Worm (Caenorhabditis elegans) whole organism, L1 larva: Measurements from ENCODE around the gene F56H9.6.
A peak's percentile ranks its signal among the peaks of the same experiment; 100 is the strongest.

Source experiments
- C16A3.4 ChIP-seq: fragments of 150-350 bp; optimal IDR thresholded peaks from 2 replicates; lab custom pipeline; 2014; ENCODE audit warnings: missing biosample characterization, missing genetic modification characterization
- C34B4.2 ChIP-seq: sonication (generic microtip); optimal IDR thresholded peaks from 2 replicates; lab custom pipeline; 2017; ENCODE audit warnings: mild to moderate bottlenecking, missing genetic modification characterization, missing compliant biosample characterization
- aha-1 ChIP-seq: fragments of 150-350 bp; optimal IDR thresholded peaks from 2 replicates; lab custom pipeline; 2014; ENCODE audit warnings: missing biosample characterization, missing genetic modification characterization
- alr-1 ChIP-seq: fragments of 200-800 bp; sonication (Bioruptor generic); optimal IDR thresholded peaks from 2 replicates; lab custom pipeline; 2018; ENCODE audit warnings: borderline replicate concordance, mild to moderate bottlenecking, missing genetic modification characterization, missing compliant biosample characterization
- aly-2 ChIP-seq: fragments of 150-350 bp; optimal IDR thresholded peaks from 2 replicates; lab custom pipeline; 2014; ENCODE audit warnings: missing biosample characterization, missing genetic modification characterization
- blmp-1 ChIP-seq: fragments of 150-350 bp; optimal IDR thresholded peaks from 2 replicates; lab custom pipeline; 2014; ENCODE audit warnings: missing biosample characterization, missing genetic modification characterization
- ceh-63 ChIP-seq: fragments of 200-800 bp; sonication (Bioruptor generic); optimal IDR thresholded peaks from 2 replicates; lab custom pipeline; 2018; ENCODE audit warnings: mild to moderate bottlenecking, missing genetic modification characterization, missing compliant biosample characterization
- ceh-8 ChIP-seq: fragments of 200-800 bp; sonication (Bioruptor generic); optimal IDR thresholded peaks from 2 replicates; lab custom pipeline; 2018; ENCODE audit warnings: mild to moderate bottlenecking, missing genetic modification characterization, moderate library complexity, missing compliant biosample characterization
- ceh-88 ChIP-seq: fragments of 200-800 bp; sonication (Bioruptor generic); IDR thresholded peaks from 2 replicates; pipeline ENCODE4 v1.3.6; 2022; ENCODE audit warnings: missing genetic modification characterization, missing compliant biosample characterization
- ces-1 ChIP-seq: fragments of 150-350 bp; optimal IDR thresholded peaks from 2 replicates; lab custom pipeline; 2014; ENCODE audit warnings: missing biosample characterization, missing genetic modification reagents, missing genetic modification characterization
- dpl-1 ChIP-seq, 3 experiments: fragments of 150-350 bp in 2 of 3; sonication (generic microtip) in 1 of 3; optimal IDR thresholded peaks; 2 replicates each; lab custom pipeline; 2014 to 2017; ENCODE audit warnings: missing biosample characterization in 3 of 3, missing genetic modification characterization in 3 of 3, missing genetic modification reagents in 3 of 3
- dsc-1 ChIP-seq: sonication (generic microtip); optimal IDR thresholded peaks from 2 replicates; lab custom pipeline; 2016; ENCODE audit warnings: mild to moderate bottlenecking, missing genetic modification characterization, missing compliant biosample characterization
- egl-13 ChIP-seq: sonication (generic microtip); optimal IDR thresholded peaks from 2 replicates; lab custom pipeline; 2016; ENCODE audit warnings: missing genotype, missing genetic modification reagents, missing genetic modification characterization, missing compliant biosample characterization
- fkh-10 ChIP-seq: sonication (generic microtip); optimal IDR thresholded peaks from 2 replicates; lab custom pipeline; 2017; ENCODE audit warnings: missing biosample characterization, missing genetic modification reagents, missing genetic modification characterization
- fkh-4 ChIP-seq: sonication (generic microtip); optimal IDR thresholded peaks from 2 replicates; lab custom pipeline; 2016; ENCODE audit warnings: missing compliant biosample characterization, missing genetic modification characterization, borderline replicate concordance
- fkh-8 ChIP-seq: sonication (generic microtip); optimal IDR thresholded peaks from 2 replicates; lab custom pipeline; 2016; ENCODE audit warnings: mild to moderate bottlenecking, missing genetic modification characterization, missing compliant biosample characterization
- fos-1 ChIP-seq: fragments of 150-350 bp; optimal IDR thresholded peaks from 2 replicates; lab custom pipeline; 2014; ENCODE audit warnings: missing biosample characterization, missing genetic modification characterization
- grh-1 ChIP-seq: fragments of 200-800 bp; sonication (Bioruptor generic); IDR thresholded peaks from 2 replicates; pipeline ENCODE4 v1.3.6; 2022; ENCODE audit warnings: missing genetic modification reagents, missing genetic modification characterization, missing compliant biosample characterization
- hlh-17 ChIP-seq: fragments of 200-800 bp; sonication (Bioruptor generic); optimal IDR thresholded peaks from 2 replicates; lab custom pipeline; 2018; ENCODE audit warnings: missing genetic modification characterization, mild to moderate bottlenecking, missing compliant biosample characterization, moderate library complexity, borderline replicate concordance
- hlh-4 ChIP-seq: sonication (generic microtip); optimal IDR thresholded peaks from 2 replicates; lab custom pipeline; 2016; ENCODE audit warnings: mild to moderate bottlenecking, missing genetic modification characterization, missing compliant biosample characterization
- hpl-2 ChIP-seq: fragments of 150-350 bp; optimal IDR thresholded peaks from 2 replicates; lab custom pipeline; 2014; ENCODE audit warnings: missing biosample characterization, missing genetic modification reagents, missing genetic modification characterization
- irx-1 ChIP-seq: sonication (generic microtip); optimal IDR thresholded peaks from 2 replicates; lab custom pipeline; 2016; ENCODE audit warnings: missing genetic modification characterization, missing compliant biosample characterization
- isw-1 ChIP-seq: fragments of 200-800 bp; sonication (Bioruptor generic); IDR thresholded peaks from 2 replicates; pipeline ENCODE4 v1.3.6; 2022; ENCODE audit warnings: missing genetic modification characterization, missing compliant biosample characterization
- jun-1 ChIP-seq: fragments of 150-350 bp; optimal IDR thresholded peaks from 2 replicates; lab custom pipeline; 2014; ENCODE audit warnings: missing biosample characterization, missing genetic modification reagents, missing genetic modification characterization
- lin-14 ChIP-seq: fragments of 200-800 bp; sonication (Bioruptor generic); optimal IDR thresholded peaks from 2 replicates; lab custom pipeline; 2018; ENCODE audit warnings: mild to moderate bottlenecking, missing genetic modification characterization, moderate library complexity, missing compliant biosample characterization
- lin-15B ChIP-seq: fragments of 150-350 bp; sonication (generic microtip); optimal IDR thresholded peaks from 3 replicates; lab custom pipeline; 2014; ENCODE audit warnings: missing biosample characterization, missing genetic modification characterization
- lin-35 ChIP-seq, 2 experiments: fragments of 150-350 bp; optimal IDR thresholded peaks; 2 replicates each; lab custom pipeline; 2014; ENCODE audit warnings: missing biosample characterization in 2 of 2, missing genetic modification characterization in 2 of 2, missing genetic modification reagents in 2 of 2
- lin-39 ChIP-seq: fragments of 150-350 bp; optimal IDR thresholded peaks from 2 replicates; lab custom pipeline; 2014; ENCODE audit warnings: missing biosample characterization, missing genetic modification reagents, missing genetic modification characterization
- lsy-2 ChIP-seq, 2 experiments: fragments of 150-350 bp; optimal IDR thresholded peaks; 2 replicates each; lab custom pipeline; 2014; ENCODE audit warnings: missing biosample characterization in 2 of 2, missing genetic modification characterization in 2 of 2
- mef-2 ChIP-seq: fragments of 150-350 bp; optimal IDR thresholded peaks from 2 replicates; lab custom pipeline; 2014; ENCODE audit warnings: missing biosample characterization, missing genetic modification characterization
- mep-1 ChIP-seq: fragments of 150-350 bp; optimal IDR thresholded peaks from 2 replicates; lab custom pipeline; 2014; ENCODE audit warnings: missing biosample characterization, missing genetic modification characterization
- nhr-11 ChIP-seq: fragments of 150-350 bp; optimal IDR thresholded peaks from 2 replicates; lab custom pipeline; 2014; ENCODE audit warnings: missing biosample characterization, missing genetic modification characterization
- nhr-12 ChIP-seq: sonication (generic microtip); optimal IDR thresholded peaks from 2 replicates; lab custom pipeline; 2017; ENCODE audit warnings: missing biosample characterization, missing genetic modification characterization
- nhr-19 ChIP-seq: fragments of 200-800 bp; sonication (Bioruptor generic); conservative IDR thresholded peaks from 2 replicates; pipeline ENCODE4 v1.3.6; 2022; ENCODE audit warnings: missing genetic modification characterization, missing compliant biosample characterization
- nhr-20 ChIP-seq: sonication (generic microtip); optimal IDR thresholded peaks from 2 replicates; lab custom pipeline; 2016; ENCODE audit warnings: mild to moderate bottlenecking, missing genetic modification characterization, missing compliant biosample characterization
- nhr-237 ChIP-seq: fragments of 150-350 bp; optimal IDR thresholded peaks from 2 replicates; lab custom pipeline; 2014; ENCODE audit warnings: missing biosample characterization, missing genetic modification characterization
- nhr-28 ChIP-seq: fragments of 150-350 bp; optimal IDR thresholded peaks from 2 replicates; lab custom pipeline; 2014; ENCODE audit warnings: missing biosample characterization, missing genetic modification characterization
- nhr-71 ChIP-seq: sonication (generic microtip); optimal IDR thresholded peaks from 2 replicates; lab custom pipeline; 2016; ENCODE audit warnings: mild to moderate bottlenecking, missing genetic modification characterization, moderate library complexity, missing compliant biosample characterization
- nhr-76 ChIP-seq: sonication (generic microtip); optimal IDR thresholded peaks from 2 replicates; lab custom pipeline; 2017; ENCODE audit warnings: missing biosample characterization, missing genetic modification characterization
- nhr-84 ChIP-seq: sonication (generic microtip); optimal IDR thresholded peaks from 2 replicates; lab custom pipeline; 2017; ENCODE audit warnings: missing biosample characterization, missing genetic modification characterization
- nhr-85 ChIP-seq: sonication (generic microtip); peaks from one replicate; lab custom pipeline; 2016; ENCODE audit warnings: missing genetic modification characterization, inconsistent platforms, missing compliant biosample characterization
- pag-3 ChIP-seq: sonication (generic microtip); optimal IDR thresholded peaks from 2 replicates; lab custom pipeline; 2017; ENCODE audit warnings: missing genetic modification characterization, mild to moderate bottlenecking, missing compliant biosample characterization, antibody characterized with exemption, borderline replicate concordance; ENCODE audit not compliant: insufficient read depth
- pqm-1 ChIP-seq: sonication (generic microtip); optimal IDR thresholded peaks from 3 replicates; lab custom pipeline; 2017; ENCODE audit warnings: missing biosample characterization, missing genetic modification characterization
- rnt-1 ChIP-seq: sonication (generic microtip); optimal IDR thresholded peaks from 2 replicates; lab custom pipeline; 2016; ENCODE audit warnings: mild to moderate bottlenecking, missing genetic modification characterization, moderate library complexity, missing compliant biosample characterization
- snpc-4 ChIP-seq: fragments of 150-350 bp; optimal IDR thresholded peaks from 2 replicates; lab custom pipeline; 2014; ENCODE audit warnings: missing biosample characterization, missing genetic modification characterization
- sox-4 ChIP-seq: sonication (generic microtip); optimal IDR thresholded peaks from 2 replicates; lab custom pipeline; 2016; ENCODE audit warnings: missing genetic modification characterization, missing compliant biosample characterization
- sptf-1 ChIP-seq: fragments of 150-350 bp; optimal IDR thresholded peaks from 2 replicates; lab custom pipeline; 2014; ENCODE audit warnings: missing biosample characterization, missing genetic modification characterization
- swsn-7 ChIP-seq: sonication (generic microtip); optimal IDR thresholded peaks from 2 replicates; lab custom pipeline; 2016; ENCODE audit warnings: missing genetic modification characterization, missing compliant biosample characterization
- unc-130 ChIP-seq: fragments of 150-350 bp; optimal IDR thresholded peaks from 2 replicates; lab custom pipeline; 2017; ENCODE audit warnings: missing biosample characterization, missing genetic modification characterization, inconsistent platforms
- unc-62 ChIP-seq: fragments of 150-350 bp; optimal IDR thresholded peaks from 2 replicates; lab custom pipeline; 2014; ENCODE audit warnings: missing biosample characterization, missing genetic modification reagents, missing genetic modification characterization
- unc-98 ChIP-seq: fragments of 200-800 bp; sonication (Bioruptor generic); IDR thresholded peaks from 2 replicates; pipeline ENCODE4 v1.3.6; 2022; ENCODE audit warnings: missing genetic modification characterization, missing compliant biosample characterization
- vab-15 ChIP-seq: sonication (generic microtip); optimal IDR thresholded peaks from 2 replicates; lab custom pipeline; 2017; ENCODE audit warnings: missing genotype, mild to moderate bottlenecking, missing genetic modification characterization, missing compliant biosample characterization
- ztf-11 ChIP-seq, 2 experiments: sonication (generic microtip); optimal IDR thresholded peaks; 2 replicates each; lab custom pipeline; 2016 to 2017; ENCODE audit warnings: missing genetic modification characterization in 2 of 2, missing biosample characterization in 1 of 2, missing compliant biosample characterization in 1 of 2
- ztf-4 ChIP-seq: fragments of 150-350 bp; optimal IDR thresholded peaks from 2 replicates; lab custom pipeline; 2014; ENCODE audit warnings: missing biosample characterization, missing genetic modification characterization

Gene F56H9.6

ce11 chrV:12636248-12636647 is 6.6 kb upstream of the F56H9.6 start:
- TF ChIP-seq grh-1 (GFP tag; lab: Robert Waterston, UW) (no peak), aha-1 (tag; lab: Kevin White, UChicago) (peak; percentile 33), nhr-85 (tag; lab: Kevin White, UChicago) (peak; percentile 85), nhr-84 (tag; lab: Kevin White, UChicago) (no peak), ces-1 (GFP tag; lab: Kevin White, UChicago) (no peak), hlh-17 (no peak), dpl-1 (GFP tag; optimal IDR thresholded peaks at IDR 0.05; lab: Kevin White, UChicago) (no peak), aly-2 (no peak), vab-15 (no peak), nhr-20 (tag; lab: Kevin White, UChicago) (peak; percentile 82), pqm-1 (no peak), snpc-4 (tag; lab: Kevin White, UChicago) (no peak), lin-15B (tag; lab: Kevin White, UChicago) (no peak), alr-1 (tag; lab: Kevin White, UChicago) (no peak), hlh-4 (tag; lab: Kevin White, UChicago) (no peak), nhr-12 (tag; lab: Kevin White, UChicago) (no peak), rnt-1 (tag; lab: Kevin White, UChicago) (peak; percentile 88), ztf-11 (tag; optimal IDR thresholded peaks at IDR 0.05; lab: Kevin White, UChicago) (no peak), nhr-11 (tag; lab: Kevin White, UChicago) (no peak), ceh-88 (GFP tag; lab: Robert Waterston, UW) (no peak), nhr-71 (tag; lab: Kevin White, UChicago) (peak; percentile 91), nhr-19 (peak; percentile 83), unc-98 (no peak), nhr-28 (tag; lab: Kevin White, UChicago) (no peak), fkh-10 (no peak), irx-1 (peak; percentile 15), dsc-1 (peak; percentile 93), hpl-2 (no peak), lsy-2 (tag; optimal IDR thresholded peaks at IDR 0.05; lab: Kevin White, UChicago) (peak; percentile 22 to 49), nhr-76 (tag; lab: Kevin White, UChicago) (no peak), sox-4 (tag; lab: Kevin White, UChicago) (no peak), fkh-8 (tag; lab: Kevin White, UChicago) (no peak), pag-3 (tag; lab: Kevin White, UChicago) (no peak), nhr-237 (no peak), ceh-63 (GFP tag; lab: Kevin White, UChicago) (no peak), unc-130 (tag; lab: Kevin White, UChicago) (peak; percentile 27), sptf-1 (tag; lab: Kevin White, UChicago) (no peak), C34B4.2 (tag; lab: Kevin White, UChicago) (no peak), fos-1 (tag; lab: Kevin White, UChicago) (no peak), isw-1 (GFP tag; lab: Robert Waterston, UW) (no peak), egl-13 (tag; lab: Kevin White, UChicago) (no peak), mep-1 (tag; lab: Kevin White, UChicago) (no peak), lin-35 (GFP tag; optimal IDR thresholded peaks at IDR 0.05; lab: Kevin White, UChicago) (no peak), swsn-7 (peak; percentile 27), lin-39 (tag; lab: Kevin White, UChicago) (peak; percentile 54), lin-14 (peak; percentile 87), blmp-1 (tag; lab: Kevin White, UChicago) (peak; percentile 54), jun-1 (tag; lab: Kevin White, UChicago) (no peak), ceh-8 (GFP tag; lab: Kevin White, UChicago) (no peak), unc-62 (GFP tag; lab: Kevin White, UChicago) (no peak), C16A3.4 (tag; lab: Kevin White, UChicago) (peak; percentile 23), fkh-4 (tag; lab: Kevin White, UChicago) (peak; percentile 78), ztf-4 (tag; lab: Kevin White, UChicago) (no peak), mef-2 (tag; lab: Kevin White, UChicago) (peak; percentile 60)
